Worm (Caenorhabditis elegans) whole organism, L2 larva: ENCODE results near the gene clec-48.

Source experiments
- C34F6.9 ChIP-seq: fragments of 150-350 bp; optimal IDR thresholded peaks from 2 replicates; lab custom pipeline; 2014; ENCODE audit warnings: missing biosample characterization, missing genetic modification characterization
- alr-1 ChIP-seq: fragments of 150-350 bp; optimal IDR thresholded peaks from 2 replicates; lab custom pipeline; 2014; ENCODE audit warnings: missing biosample characterization, missing genetic modification characterization
- aly-2 ChIP-seq: fragments of 150-350 bp; optimal IDR thresholded peaks from 2 replicates; lab custom pipeline; 2014; ENCODE audit warnings: missing biosample characterization, missing genetic modification characterization
- ama-1 ChIP-seq: fragments of 150-350 bp; optimal IDR thresholded peaks from 2 replicates; lab custom pipeline; 2018; ENCODE audit warnings: inconsistent platforms
- ceh-16 ChIP-seq: fragments of 150-350 bp; optimal IDR thresholded peaks from 2 replicates; lab custom pipeline; 2014; ENCODE audit warnings: missing biosample characterization, missing genetic modification characterization
- ceh-82 ChIP-seq: fragments of 150-350 bp; optimal IDR thresholded peaks from 2 replicates; lab custom pipeline; 2014; ENCODE audit warnings: missing biosample characterization, missing genetic modification characterization
- crh-2 ChIP-seq: sonication (generic microtip); optimal IDR thresholded peaks from 2 replicates; lab custom pipeline; 2017; ENCODE audit warnings: missing biosample characterization, missing genetic modification characterization
- dmd-4 ChIP-seq: sonication (generic microtip); optimal IDR thresholded peaks from 2 replicates; lab custom pipeline; 2017; ENCODE audit warnings: missing biosample characterization, missing genetic modification characterization
- egl-27 ChIP-seq: sonication (generic microtip); optimal IDR thresholded peaks from 3 replicates; lab custom pipeline; 2017; ENCODE audit warnings: missing biosample characterization, missing genetic modification reagents, missing genetic modification characterization
- elt-1 ChIP-seq: fragments of 150-350 bp; optimal IDR thresholded peaks from 2 replicates; lab custom pipeline; 2014; ENCODE audit warnings: missing biosample characterization, missing genetic modification characterization
- gmeb-1 ChIP-seq: fragments of 150-350 bp; optimal IDR thresholded peaks from 2 replicates; lab custom pipeline; 2014; ENCODE audit warnings: missing biosample characterization, missing genetic modification characterization
- lin-11 ChIP-seq: fragments of 150-350 bp; sonication (generic microtip); optimal IDR thresholded peaks from 2 replicates; lab custom pipeline; 2014; ENCODE audit warnings: missing biosample characterization, missing genetic modification characterization, inconsistent platforms, mixed read lengths
- lin-13 ChIP-seq: fragments of 150-350 bp; optimal IDR thresholded peaks from 2 replicates; lab custom pipeline; 2014; ENCODE audit warnings: missing biosample characterization, missing genetic modification reagents, missing genetic modification characterization
- lsy-2 ChIP-seq, 2 experiments: fragments of 150-350 bp in 1 of 2; sonication (generic microtip) in 1 of 2; optimal IDR thresholded peaks; 2 replicates each; lab custom pipeline; 2014 to 2017; ENCODE audit warnings: missing biosample characterization in 2 of 2, missing genetic modification characterization in 2 of 2
- mab-5 ChIP-seq: fragments of 150-350 bp; optimal IDR thresholded peaks from 2 replicates; lab custom pipeline; 2014; ENCODE audit warnings: missing biosample characterization, missing genetic modification characterization
- mbf-1 ChIP-seq: sonication (generic microtip); optimal IDR thresholded peaks from 2 replicates; lab custom pipeline; 2017; ENCODE audit warnings: missing biosample characterization, missing genetic modification characterization
- nhr-11 ChIP-seq: fragments of 150-350 bp; optimal IDR thresholded peaks from 2 replicates; lab custom pipeline; 2014; ENCODE audit warnings: missing biosample characterization, missing genetic modification characterization
- nhr-129 ChIP-seq: fragments of 150-350 bp; optimal IDR thresholded peaks from 2 replicates; lab custom pipeline; 2014; ENCODE audit warnings: missing biosample characterization, missing genetic modification characterization
- nhr-23 ChIP-seq: fragments of 150-350 bp; optimal IDR thresholded peaks from 2 replicates; lab custom pipeline; 2014; ENCODE audit warnings: missing biosample characterization, missing genetic modification reagents, missing genetic modification characterization
- nhr-237 ChIP-seq: fragments of 150-350 bp; optimal IDR thresholded peaks from 2 replicates; lab custom pipeline; 2014; ENCODE audit warnings: missing biosample characterization, missing genetic modification characterization
- nhr-25 ChIP-seq: fragments of 150-350 bp; sonication (generic microtip); optimal IDR thresholded peaks from 3 replicates; lab custom pipeline; 2014; ENCODE audit warnings: missing biosample characterization, missing genetic modification characterization
- nhr-6 ChIP-seq: fragments of 150-350 bp; optimal IDR thresholded peaks from 2 replicates; lab custom pipeline; 2014; ENCODE audit warnings: missing biosample characterization, missing genetic modification characterization
- peb-1 ChIP-seq: fragments of 150-350 bp; optimal IDR thresholded peaks from 2 replicates; lab custom pipeline; 2014; ENCODE audit warnings: missing biosample characterization, missing genetic modification characterization
- skn-1 ChIP-seq: sonication (generic microtip); optimal IDR thresholded peaks from 2 replicates; lab custom pipeline; 2017; ENCODE audit warnings: missing biosample characterization, missing genetic modification characterization
- sma-3 ChIP-seq: sonication (generic microtip); optimal IDR thresholded peaks from 2 replicates; lab custom pipeline; 2016; ENCODE audit warnings: missing genetic modification reagents, missing genetic modification characterization, missing compliant biosample characterization
- unc-39 ChIP-seq: fragments of 150-350 bp; optimal IDR thresholded peaks from 2 replicates; lab custom pipeline; 2014; ENCODE audit warnings: missing biosample characterization, missing genetic modification characterization
- unc-55 ChIP-seq: fragments of 150-350 bp; sonication (generic microtip); optimal IDR thresholded peaks from 3 replicates; lab custom pipeline; 2014; ENCODE audit warnings: missing biosample characterization, missing genetic modification reagents, missing genetic modification characterization
- zag-1 ChIP-seq: fragments of 150-350 bp; optimal IDR thresholded peaks from 2 replicates; lab custom pipeline; 2014; ENCODE audit warnings: missing biosample characterization, missing genetic modification characterization
- ztf-1 ChIP-seq: fragments of 200-800 bp; sonication (Bioruptor generic); conservative IDR thresholded peaks from 2 replicates; pipeline ENCODE4 v1.3.6; 2022; ENCODE audit warnings: missing genetic modification characterization, missing compliant biosample characterization
- ztf-11 ChIP-seq: sonication (generic microtip); optimal IDR thresholded peaks from 2 replicates; lab custom pipeline; 2017; ENCODE audit warnings: missing biosample characterization, missing genetic modification characterization
- ztf-4 ChIP-seq: fragments of 150-350 bp; optimal IDR thresholded peaks from 2 replicates; lab custom pipeline; 2014; ENCODE audit warnings: missing biosample characterization, missing genetic modification characterization

The clec-48 gene

DNA sequence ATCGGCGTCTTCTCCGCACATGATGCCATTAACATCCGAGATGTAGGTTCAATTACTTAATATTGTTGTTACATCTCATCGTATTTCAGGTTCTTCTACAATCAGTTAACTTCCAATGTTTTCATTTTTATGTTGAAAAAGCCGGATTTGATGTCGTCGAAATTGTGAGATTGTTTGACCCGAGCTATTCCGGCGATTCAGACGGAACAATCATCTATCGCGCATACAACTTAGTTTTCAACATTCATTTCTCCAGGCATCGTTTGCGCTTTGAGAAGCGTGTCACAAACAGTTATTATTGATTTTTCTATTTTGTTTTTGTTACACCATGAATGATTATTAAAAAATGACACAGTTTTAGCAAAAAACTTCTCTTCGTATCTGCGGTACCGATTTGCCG lies 29.3 kb upstream of the clec-48 start:
- TF ChIP-seq unc-39 (tag; lab: Kevin White, UChicago) (no peak), nhr-237 (tag; lab: Kevin White, UChicago) (no peak), ceh-82 (no peak), nhr-129 (tag; lab: Kevin White, UChicago) (no peak), aly-2 (no peak)

ce11 chrV:18131049-18131448 lies 26.8 kb upstream of the clec-48 start, which contains the start of gene Y37H2A.12:
Y37H2A.12 (minus strand) TSS chrV:18131129.
- TF ChIP-seq dmd-4 (no peak), ceh-16 (tag; lab: Kevin White, UChicago) (no peak), skn-1 (tag; lab: Kevin White, UChicago) (no peak), peb-1 (tag; lab: Kevin White, UChicago) (no peak), mab-5 (no peak), nhr-25 (tag; lab: Kevin White, UChicago) (no peak), lin-13 (GFP tag; lab: Kevin White, UChicago) (no peak)

ce11 chrV:18133177-18133576 lies 24.6 kb upstream of the clec-48 start, which contains the start of gene Y37H2A.18:
Y37H2A.18 (minus strand) TSS chrV:18133277.
- no peak for TF ChIP-seq nhr-23
- no peak for TF ChIP-seq skn-1 (tag; lab: Kevin White, UChicago)
- TF ChIP-seq nhr-129 (tag; lab: Kevin White, UChicago), result no peak
- no peak for TF ChIP-seq nhr-11 (tag; lab: Kevin White, UChicago)
- TF ChIP-seq, all 48 proteins: peak for 0

- TF ChIP-seq ceh-16 (tag; lab: Kevin White, UChicago), result no peak
- TF ChIP-seq sma-3 (GFP tag; lab: Kevin White, UChicago), result no peak
- no peak for TF ChIP-seq ztf-11 (tag; lab: Kevin White, UChicago)
- TF ChIP-seq mab-5, result no peak
- TF ChIP-seq unc-55 (GFP tag; lab: Kevin White, UChicago), result no peak
- TF ChIP-seq peb-1 (tag; lab: Kevin White, UChicago), result no peak
- TF ChIP-seq dmd-4, result no peak
Observed at ce11 chrV:18134378-18134777, 23.4 kb upstream of the clec-48 start, which contains the start of gene Y37H2A.7. Y37H2A.7 (minus strand) TSS chrV:18134478.

DNA sequence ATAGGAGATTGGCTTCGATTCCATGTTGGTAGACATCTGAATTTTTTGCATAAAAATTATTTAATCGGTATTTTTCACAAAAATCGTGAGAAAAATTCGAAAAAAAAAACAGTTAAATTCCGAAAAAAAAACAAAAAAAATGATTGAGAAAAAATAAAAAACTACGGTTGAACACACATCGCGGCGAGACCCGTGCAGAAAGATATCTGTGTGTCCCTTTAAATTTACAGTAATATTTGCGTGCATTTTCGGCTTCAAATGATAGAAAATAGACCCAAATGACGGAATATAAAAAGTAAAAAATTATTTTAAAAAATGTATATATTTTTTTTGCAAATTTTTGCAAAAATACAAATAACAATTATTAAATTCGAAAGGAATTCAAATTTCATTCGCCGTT lies 20.1 kb upstream of the clec-48 start:
- TF ChIP-seq mbf-1 (tag; lab: Kevin White, UChicago), result no peak
- no peak for TF ChIP-seq nhr-11 (tag; lab: Kevin White, UChicago)
- TF ChIP-seq ztf-1 (GFP tag; lab: Robert Waterston, UW), result no peak
- TF ChIP-seq crh-2 (tag; lab: Kevin White, UChicago), result no peak
- TF ChIP-seq ceh-16 (tag; lab: Kevin White, UChicago), result no peak
- no peak for TF ChIP-seq lin-13 (GFP tag; lab: Kevin White, UChicago)
- TF ChIP-seq nhr-6 (tag; lab: Kevin White, UChicago), result no peak
- TF ChIP-seq gmeb-1 (tag; lab: Kevin White, UChicago), result no peak
- no peak for TF ChIP-seq elt-1 (tag; lab: Kevin White, UChicago)
- no peak for TF ChIP-seq lsy-2 (tag; optimal IDR thresholded peaks at IDR 0.05; lab: Kevin White, UChicago)
- TF ChIP-seq alr-1 (tag; lab: Kevin White, UChicago), result no peak
- TF ChIP-seq ztf-4 (tag; lab: Kevin White, UChicago), result no peak
- TF ChIP-seq lin-11 (tag; lab: Kevin White, UChicago), result no peak
- no peak for TF ChIP-seq mab-5
- TF ChIP-seq nhr-25 (tag; lab: Kevin White, UChicago), result no peak
- TF ChIP-seq peb-1 (tag; lab: Kevin White, UChicago), result no peak
- TF ChIP-seq unc-55 (GFP tag; lab: Kevin White, UChicago), result no peak

- TF ChIP-seq nhr-25 (tag; lab: Kevin White, UChicago) (no peak), C34F6.9 (no peak)
- TF ChIP-seq, all 48 proteins: peak for 0
Observed at ce11 chrV:18138695-18139094, 19.1 kb upstream of the clec-48 start, which contains the start of gene Y37H2A.10. Y37H2A.10 (plus strand) TSS chrV:18138995.

ce11 chrV:18141161-18141560 lies 16.7 kb upstream of the clec-48 start, which contains the start of gene Y37H2A.11:
Y37H2A.11 (plus strand) TSS chrV:18141461.
- no peak for TF ChIP-seq egl-27 (tag; lab: Kevin White, UChicago)
- TF ChIP-seq ama-1 (lab: Kevin White, UChicago), result no peak
- no peak for TF ChIP-seq zag-1 (tag; lab: Kevin White, UChicago)
